Worm (Caenorhabditis elegans): Measurements from ENCODE around the gene C36B7.4.

The C36B7.4 gene

DNA sequence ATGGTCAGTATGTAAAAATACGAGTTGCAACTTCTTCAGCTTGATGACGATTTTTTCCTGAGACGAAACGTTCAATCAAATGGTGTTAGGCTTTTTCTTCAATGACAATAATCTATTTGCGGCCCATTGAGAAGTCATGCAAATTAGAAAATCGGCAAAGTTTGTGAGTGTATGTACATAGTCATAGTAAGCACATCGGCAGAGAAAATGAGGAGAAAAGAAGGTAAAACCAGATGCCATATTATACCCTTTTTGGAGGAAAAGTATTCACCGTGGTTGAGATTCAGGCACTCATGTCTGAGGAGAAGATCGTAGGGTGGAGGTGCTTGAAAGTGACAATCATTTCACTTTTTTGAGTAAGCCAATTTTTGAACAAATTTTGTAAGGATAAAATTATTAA lies 10.5 kb upstream of the C36B7.4 start, which contains the start of gene C36B7.5:
Gene C36B7.5 (minus strand): TSS at position 101 of the 400 bp plus-strand sequence.
- TF ChIP-seq nhr-237 (tag; optimal IDR thresholded peaks at IDR 0.05) (no peak), sma-9 (GFP tag; optimal IDR thresholded peaks at IDR 0.05) (no peak), sma-9 (tag; optimal IDR thresholded peaks at IDR 0.05) (no peak), skn-1 (tag; optimal IDR thresholded peaks at IDR 0.05) (no peak), unc-39 (tag; optimal IDR thresholded peaks at IDR 0.05) (no peak), ztf-11 (tag; optimal IDR thresholded peaks at IDR 0.05) (no peak), nhr-129 (tag; optimal IDR thresholded peaks at IDR 0.05) (no peak), ztf-1 (GFP tag; conservative IDR thresholded peaks at IDR 0.05) (no peak), Y55F3AM.14 (GFP tag; optimal IDR thresholded peaks at IDR 0.05) (no peak), nhr-11 (tag; optimal IDR thresholded peaks at IDR 0.05) (no peak), lin-11 (tag; optimal IDR thresholded peaks at IDR 0.05) (no peak), alr-1 (tag; optimal IDR thresholded peaks at IDR 0.05) (no peak)

DNA sequence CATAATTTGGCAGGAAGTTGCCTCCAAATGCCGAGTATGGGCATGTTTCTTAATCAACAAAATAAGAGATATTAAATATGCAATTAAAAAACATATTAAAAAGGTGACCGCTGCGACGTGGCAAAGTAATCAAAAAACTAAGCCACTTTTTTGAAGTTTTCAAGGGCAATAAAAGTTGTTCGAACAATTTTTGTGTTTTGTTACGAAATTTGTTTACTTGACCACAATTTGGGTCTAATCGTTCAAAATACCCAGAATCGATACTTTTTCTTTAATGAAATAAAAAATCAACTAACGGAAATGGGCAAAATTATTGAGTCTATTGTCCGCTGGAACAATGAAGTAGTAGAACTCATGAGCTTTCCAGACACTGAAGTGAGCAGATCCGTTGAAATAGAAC lies 745 bp downstream of the C36B7.4 start, which contains the start of gene Y1B5A.1:
Gene Y1B5A.1 (plus strand): TSS at position 301 of the 400 bp plus-strand sequence.
- TF ChIP-seq nhr-21 (tag; optimal IDR thresholded peaks at IDR 0.05): no peak
- TF ChIP-seq ztf-1 (GFP tag; conservative IDR thresholded peaks at IDR 0.05): no peak
- no peak for TF ChIP-seq dmd-4 (tag; optimal IDR thresholded peaks at IDR 0.05)
- no peak for TF ChIP-seq alr-1 (tag; optimal IDR thresholded peaks at IDR 0.05)

DNA sequence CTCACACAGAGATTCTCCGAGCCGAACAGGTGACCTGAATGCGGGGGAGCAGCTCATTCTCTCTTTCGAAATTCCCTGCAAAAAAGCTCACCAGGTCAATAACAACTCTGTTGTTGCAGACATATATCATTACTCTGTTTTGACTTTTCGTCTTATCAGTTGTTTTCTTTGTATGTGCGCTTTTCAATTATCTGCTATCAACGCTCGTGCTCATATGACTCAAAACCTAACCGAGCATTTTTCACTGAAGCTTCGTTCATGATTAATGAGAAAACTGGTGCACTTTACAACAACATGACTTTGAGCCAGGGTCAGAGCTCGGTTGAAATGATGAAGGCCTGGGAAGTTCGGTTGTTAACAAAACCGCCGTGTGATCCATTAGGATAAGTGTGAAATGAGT lies 9.3 kb downstream of the C36B7.4 start:
- TF ChIP-seq ztf-1 (GFP tag; conservative IDR thresholded peaks at IDR 0.05): no peak
- peak; percentile 60 for TF ChIP-seq nhr-129 (tag; optimal IDR thresholded peaks at IDR 0.05)
- peak; percentile 26 for TF ChIP-seq C34F6.9 (tag; optimal IDR thresholded peaks at IDR 0.05)

DNA sequence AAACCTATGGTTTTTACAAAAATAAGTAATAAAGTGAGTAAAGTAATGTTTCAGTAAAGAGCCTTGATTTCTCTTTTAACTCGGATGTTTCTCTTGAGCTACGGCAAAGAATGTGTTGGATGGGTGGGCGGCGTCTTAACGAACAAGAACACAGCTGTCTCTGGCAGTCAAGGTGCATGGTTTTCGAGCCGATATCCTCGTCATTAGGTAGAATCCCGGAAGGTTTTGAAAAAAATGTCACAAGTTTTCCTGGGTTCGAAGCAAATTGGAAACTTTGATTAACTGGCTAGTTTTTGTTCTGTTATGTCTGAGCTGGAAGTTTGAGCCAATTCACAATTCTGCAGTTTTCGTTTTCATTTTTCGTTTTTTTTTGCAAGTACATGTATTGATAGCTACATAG lies 10.6 kb downstream of the C36B7.4 start, which contains the start of gene B0403.6:
Gene B0403.6 (minus strand): TSS at position 101 of the 400 bp plus-strand sequence.
- no peak for TF ChIP-seq fos-1 (tag; optimal IDR thresholded peaks at IDR 0.05)
- no peak for TF ChIP-seq nhr-21 (tag; optimal IDR thresholded peaks at IDR 0.05)

DNA sequence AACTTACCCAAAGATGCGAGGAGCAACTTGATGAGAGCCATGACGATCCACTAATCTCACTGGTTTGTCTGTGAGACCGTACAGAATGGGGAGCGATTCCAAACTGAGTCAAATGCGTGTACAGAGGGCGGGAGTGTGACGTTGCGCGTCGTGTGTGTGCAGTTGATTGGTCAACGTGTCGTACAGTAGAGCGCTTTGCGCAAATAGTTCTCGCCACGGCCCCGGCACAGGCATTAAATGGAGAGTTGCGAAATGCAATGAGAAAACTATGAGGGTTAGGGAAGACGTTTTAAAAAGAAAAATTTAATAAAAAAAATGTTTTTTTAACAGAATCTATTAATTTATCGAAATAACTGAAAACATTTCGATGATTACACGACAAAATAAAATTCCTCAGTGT lies 17.4 kb downstream of the C36B7.4 start, which contains the start of gene pdi-6:
Gene pdi-6 (minus strand): TSS at position 164 of the 400 bp plus-strand sequence.
- no peak for TF ChIP-seq elt-3 (tag; optimal IDR thresholded peaks at IDR 0.05)
- TF ChIP-seq lsy-2 (tag; optimal IDR thresholded peaks at IDR 0.05): peak; percentile 78 to 92
- TF ChIP-seq lin-11 (tag; optimal IDR thresholded peaks at IDR 0.05): peak; percentile 90
- peak; percentile 99 for TF ChIP-seq crh-2 (tag; optimal IDR thresholded peaks at IDR 0.05)
- TF ChIP-seq fos-1 (tag; optimal IDR thresholded peaks at IDR 0.05): peak; percentile 93
- peak; percentile 90 for TF ChIP-seq nhr-25 (tag; optimal IDR thresholded peaks at IDR 0.05)
- no peak for TF ChIP-seq ztf-11 (tag; optimal IDR thresholded peaks at IDR 0.05)
- TF ChIP-seq C34F6.9 (tag; optimal IDR thresholded peaks at IDR 0.05): peak; percentile 88
- TF ChIP-seq zag-1 (tag; optimal IDR thresholded peaks at IDR 0.05): peak; percentile 54
- no peak for TF ChIP-seq unc-62 (GFP tag; optimal IDR thresholded peaks at IDR 0.05)
- TF ChIP-seq ceh-82 (tag; optimal IDR thresholded peaks at IDR 0.05): peak; percentile 60
- TF ChIP-seq lin-13 (GFP tag; optimal IDR thresholded peaks at IDR 0.05): peak; percentile 93
- TF ChIP-seq mdl-1 (tag; optimal IDR thresholded peaks at IDR 0.05): peak; percentile 24 to 78
- TF ChIP-seq sma-3 (GFP tag; optimal IDR thresholded peaks at IDR 0.05): peak; percentile 95
- TF ChIP-seq mab-5 (tag; optimal IDR thresholded peaks at IDR 0.05): peak; percentile 75
- TF ChIP-seq snpc-4 (tag; optimal IDR thresholded peaks at IDR 0.05): peak; percentile 43
- TF ChIP-seq peb-1 (tag; optimal IDR thresholded peaks at IDR 0.05): no peak
- peak; percentile 66 for TF ChIP-seq nhr-6 (tag; optimal IDR thresholded peaks at IDR 0.05)
- peak; percentile 62 for TF ChIP-seq egl-27 (tag; optimal IDR thresholded peaks at IDR 0.05)
- no peak for TF ChIP-seq lin-39 (tag; optimal IDR thresholded peaks at IDR 0.05)
- peak; percentile 91 for TF ChIP-seq sma-9 (GFP tag; optimal IDR thresholded peaks at IDR 0.05)
- TF ChIP-seq sma-9 (tag; optimal IDR thresholded peaks at IDR 0.05): no peak
- peak; percentile 45 for TF ChIP-seq blmp-1 (tag; optimal IDR thresholded peaks at IDR 0.05; ENCODE audit: insufficient read depth)
- TF ChIP-seq ama-1 (optimal IDR thresholded peaks at IDR 0.05): no peak
- peak; percentile 59 for TF ChIP-seq Y55F3AM.14 (GFP tag; optimal IDR thresholded peaks at IDR 0.05)
- peak; percentile 90 for TF ChIP-seq F13H6.1 (tag; optimal IDR thresholded peaks at IDR 0.05)
- TF ChIP-seq nhr-21 (tag; optimal IDR thresholded peaks at IDR 0.05): peak; percentile 85
- TF ChIP-seq unc-55 (GFP tag; optimal IDR thresholded peaks at IDR 0.05): peak; percentile 91
- TF ChIP-seq sem-4 (tag; optimal IDR thresholded peaks at IDR 0.05): peak; percentile 79
- no peak for TF ChIP-seq aly-2 (tag; optimal IDR thresholded peaks at IDR 0.05)
- TF ChIP-seq ZK546.5 (tag; optimal IDR thresholded peaks at IDR 0.05): peak; percentile 17
- no peak for TF ChIP-seq nhr-237 (tag; optimal IDR thresholded peaks at IDR 0.05)
- TF ChIP-seq skn-1 (tag; optimal IDR thresholded peaks at IDR 0.05): no peak
- TF ChIP-seq elt-1 (tag; optimal IDR thresholded peaks at IDR 0.05): no peak
- no peak for TF ChIP-seq dmd-4 (tag; optimal IDR thresholded peaks at IDR 0.05)
- peak; percentile 44 for TF ChIP-seq nhr-77 (tag; optimal IDR thresholded peaks at IDR 0.05)
- TF ChIP-seq nhr-23 (tag; optimal IDR thresholded peaks at IDR 0.05): no peak
- no peak for TF ChIP-seq nhr-11 (tag; optimal IDR thresholded peaks at IDR 0.05)
- no peak for TF ChIP-seq alr-1 (tag; optimal IDR thresholded peaks at IDR 0.05)
- peak; percentile 92 for TF ChIP-seq nhr-129 (tag; optimal IDR thresholded peaks at IDR 0.05)
- TF ChIP-seq ceh-16 (tag; optimal IDR thresholded peaks at IDR 0.05): peak; percentile 65
- TF ChIP-seq nhr-10 (tag; optimal IDR thresholded peaks at IDR 0.05): peak; percentile 50
